Fruit fly (Drosophila melanogaster) Kc167 (cell line): ENCODE data around the gene TwdlT.

Experiments
- Myc ChIP-seq: fragments of >200 bp; optimal IDR thresholded peaks from 2 replicates; lab custom pipeline; 2017; ENCODE audit warnings: missing external identifiers
- Sin3A ChIP-seq: fragments of >200 bp; optimal IDR thresholded peaks from 2 replicates; lab custom pipeline; 2018; ENCODE audit warnings: missing external identifiers
- h ChIP-seq: fragments of >200 bp; optimal IDR thresholded peaks from 3 replicates; lab custom pipeline; 2018; ENCODE audit warnings: missing external identifiers
- insv ChIP-seq: fragments of >200 bp; optimal IDR thresholded peaks from 3 replicates; lab custom pipeline; 2018; ENCODE audit warnings: missing external identifiers
- psq ChIP-seq: fragments of >200 bp; optimal IDR thresholded peaks from 2 replicates; lab custom pipeline; 2017; ENCODE audit warnings: missing external identifiers
- ttk ChIP-seq: sonication (Bioruptor generic); optimal IDR thresholded peaks from 2 replicates; lab custom pipeline; 2017; ENCODE audit warnings: missing external identifiers

TwdlT gene

DNA sequence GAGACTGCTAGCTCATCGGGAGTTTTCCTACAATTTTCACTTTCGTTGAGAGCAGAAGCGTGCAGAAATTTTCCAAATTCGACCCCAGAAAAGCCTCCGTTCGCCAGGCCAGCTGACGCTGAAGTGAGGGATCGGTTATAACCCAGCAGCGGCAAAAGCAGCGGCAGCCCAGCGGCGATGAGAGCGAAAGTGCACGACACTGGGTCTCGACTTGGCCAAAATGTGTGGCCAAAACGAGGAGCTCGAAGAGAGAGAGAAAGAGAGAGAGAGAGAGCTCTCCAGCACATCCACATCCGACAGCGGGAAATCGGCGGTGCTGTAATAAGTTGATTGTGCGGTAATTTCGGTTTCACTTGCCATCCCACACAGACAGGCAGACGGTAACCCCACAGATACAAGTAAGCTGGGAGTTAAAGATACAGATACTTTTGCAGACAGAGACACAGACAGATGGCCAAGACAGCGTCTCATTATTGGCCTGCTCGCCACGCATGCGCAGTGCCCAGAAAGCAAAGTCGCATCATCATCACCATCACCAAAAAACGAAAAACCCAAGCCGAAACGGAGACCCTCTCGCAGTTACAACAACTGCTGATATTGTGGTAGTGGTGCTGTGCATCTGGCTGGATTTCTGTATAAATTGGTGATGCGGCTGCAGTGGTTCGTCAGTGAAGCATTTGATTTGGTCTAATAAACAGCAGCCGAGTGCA lies at the start of gene TwdlT:
Gene TwdlT (plus strand): TSS at position 660 of the 710 bp plus-strand sequence.
- no peak for TF ChIP-seq Sin3A (lab: Kevin White, UChicago)

DNA sequence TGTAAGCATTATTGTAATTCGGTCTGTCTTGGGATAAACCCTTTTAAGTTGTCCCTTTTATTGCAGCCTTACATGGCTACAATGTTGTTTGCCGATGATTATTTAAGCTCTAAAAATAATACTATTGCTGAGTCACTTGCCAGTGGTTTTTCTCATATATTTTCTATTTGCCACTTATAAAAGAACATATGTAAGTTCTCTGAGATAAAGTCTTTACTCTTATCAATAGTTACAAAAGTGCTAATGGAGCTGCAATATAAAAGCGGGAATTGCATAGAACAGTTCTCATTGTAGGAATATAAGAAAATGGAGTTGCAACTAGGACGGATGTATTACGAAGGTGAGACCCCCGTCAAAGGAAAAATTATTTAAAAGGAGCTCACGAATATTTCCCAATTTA lies 49.6 kb upstream of the TwdlT start, which contains the start of gene CG31077:
Gene CG31077 (plus strand): TSS at position 301 of the 400 bp plus-strand sequence.
- no peak for TF ChIP-seq ttk (lab: Kevin White, UChicago)
- no peak for TF ChIP-seq psq (lab: Kevin White, UChicago)
- no peak for TF ChIP-seq Myc (lab: Kevin White, UChicago)

DNA sequence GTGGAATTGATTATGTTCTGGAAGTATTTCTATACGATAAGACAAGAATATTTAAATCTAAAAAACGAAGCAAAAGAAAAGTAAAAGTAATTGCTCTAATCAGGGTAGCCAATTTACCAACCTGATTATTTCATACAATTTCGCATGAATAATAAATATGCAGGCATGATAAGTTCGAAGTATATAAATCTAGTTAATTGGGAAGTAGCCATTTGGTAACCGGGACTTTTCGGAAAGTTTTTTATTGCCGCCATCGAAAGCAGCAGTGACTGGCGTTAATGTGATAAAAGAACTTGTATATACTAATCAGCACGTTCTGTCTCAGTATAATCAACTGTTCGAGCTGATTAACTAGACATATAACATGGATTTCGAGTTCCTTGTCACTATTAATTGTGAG lies 46.2 kb upstream of the TwdlT start:
- no peak for TF ChIP-seq Sin3A (lab: Kevin White, UChicago)
- TF ChIP-seq h (lab: Kevin White, UChicago), result no peak
- no peak for TF ChIP-seq psq (lab: Kevin White, UChicago)
- no peak for TF ChIP-seq ttk (lab: Kevin White, UChicago)
- TF ChIP-seq Myc (lab: Kevin White, UChicago), result no peak
- no peak for TF ChIP-seq insv (lab: Kevin White, UChicago)

DNA sequence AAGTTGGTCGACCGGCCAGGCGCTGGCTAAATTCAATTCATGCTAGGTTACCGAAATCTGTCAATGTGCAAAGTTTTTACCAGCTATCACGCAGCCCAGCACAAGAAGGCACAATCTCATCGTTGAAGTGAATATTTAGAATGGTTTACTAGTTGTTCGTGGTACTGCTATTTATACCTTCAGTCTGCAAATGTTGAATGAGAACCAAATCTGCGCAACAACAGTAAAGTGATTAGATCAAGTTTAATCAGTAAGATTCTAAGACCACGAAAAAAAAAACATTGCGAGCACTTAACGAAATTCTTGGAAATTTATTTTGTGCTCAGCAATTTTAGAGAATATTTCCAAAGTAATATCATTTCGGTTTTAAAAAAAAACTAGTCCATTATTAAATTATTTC lies 43.7 kb upstream of the TwdlT start, which contains the start of gene CG6296:
Gene CG6296 (minus strand): TSS at position 132 of the 400 bp plus-strand sequence.
- no peak for TF ChIP-seq Myc (lab: Kevin White, UChicago)
- TF ChIP-seq Sin3A (lab: Kevin White, UChicago), result no peak
- TF ChIP-seq psq (lab: Kevin White, UChicago), result no peak
- TF ChIP-seq insv (lab: Kevin White, UChicago), result no peak
- TF ChIP-seq h (lab: Kevin White, UChicago), result no peak
- TF ChIP-seq ttk (lab: Kevin White, UChicago), result no peak

DNA sequence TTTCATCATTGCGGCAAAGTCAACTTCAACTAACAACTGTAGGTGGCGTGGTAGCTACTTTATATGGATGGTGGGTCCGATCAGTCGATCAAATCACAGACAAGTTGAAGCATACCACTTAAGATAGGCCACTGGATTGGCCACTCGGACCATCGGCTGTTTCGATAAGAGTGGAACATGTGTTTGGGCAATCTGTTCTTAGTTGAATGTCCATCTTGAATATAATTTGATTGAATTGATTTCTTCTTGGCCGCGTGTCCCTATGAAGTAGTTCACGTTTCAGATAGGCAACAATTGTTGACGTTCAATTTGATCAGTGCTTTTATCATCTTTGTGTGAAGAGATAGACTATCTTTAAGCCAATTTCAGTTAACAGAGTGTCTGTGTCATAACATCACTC lies 42.0 kb upstream of the TwdlT start, which contains the start of gene CG6295:
Gene CG6295 (minus strand): TSS at position 34 of the 400 bp plus-strand sequence.
- TF ChIP-seq insv (lab: Kevin White, UChicago) (no peak), Myc (lab: Kevin White, UChicago) (no peak)

DNA sequence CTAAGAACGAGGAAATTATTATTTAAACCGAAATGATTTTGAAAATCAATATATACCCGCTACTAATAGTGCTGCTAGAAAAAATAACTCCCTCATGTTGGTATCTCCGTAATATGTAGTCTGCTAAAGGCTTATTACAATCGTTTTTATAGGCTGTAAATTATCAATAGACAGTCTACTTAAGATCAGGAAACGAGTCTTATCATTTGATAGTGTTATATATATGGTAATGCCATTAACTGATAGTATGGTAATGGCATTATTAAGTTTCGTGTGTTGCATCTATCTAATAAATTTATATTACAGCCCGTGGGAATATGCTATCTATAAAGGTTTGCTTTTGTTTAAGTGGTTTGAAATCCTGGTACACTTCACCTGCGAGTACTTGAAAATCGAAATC lies 30.8 kb upstream of the TwdlT start, which contains the start of gene CG17192:
Gene CG17192 (minus strand): TSS at position 101 of the 400 bp plus-strand sequence.
- TF ChIP-seq Sin3A (lab: Kevin White, UChicago), result no peak
- TF ChIP-seq h (lab: Kevin White, UChicago), result no peak
- TF ChIP-seq psq (lab: Kevin White, UChicago), result no peak
- TF ChIP-seq ttk (lab: Kevin White, UChicago), result no peak
- TF ChIP-seq Myc (lab: Kevin White, UChicago), result no peak
- TF ChIP-seq insv (lab: Kevin White, UChicago), result no peak

DNA sequence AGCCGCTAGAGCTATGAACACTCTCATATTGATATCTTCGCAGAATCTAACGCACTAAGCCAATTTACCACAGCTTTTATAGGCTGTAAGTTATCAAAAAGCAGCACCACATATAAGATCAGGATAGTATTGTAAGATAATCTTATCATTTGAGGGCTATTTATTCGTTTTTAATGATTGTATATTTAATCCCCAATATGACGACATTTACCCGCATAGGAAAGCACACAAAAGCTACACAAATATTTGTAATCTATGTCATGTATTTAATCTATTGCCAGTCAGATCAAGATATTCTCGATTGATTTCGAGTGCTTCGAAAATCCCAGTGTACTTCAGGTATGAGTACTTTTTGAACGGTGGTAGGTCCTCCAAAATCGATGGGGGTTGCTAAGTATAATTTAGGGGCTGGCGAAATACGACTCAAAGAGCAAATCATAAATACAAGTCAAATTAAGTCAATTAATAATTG lies 29.3 kb upstream of the TwdlT start, which contains the start of gene CG17191:
Gene CG17191 (minus strand): TSS at position 51 of the 472 bp plus-strand sequence.
- TF ChIP-seq insv (lab: Kevin White, UChicago), result no peak
- TF ChIP-seq psq (lab: Kevin White, UChicago), result no peak
- TF ChIP-seq ttk (lab: Kevin White, UChicago), result no peak

DNA sequence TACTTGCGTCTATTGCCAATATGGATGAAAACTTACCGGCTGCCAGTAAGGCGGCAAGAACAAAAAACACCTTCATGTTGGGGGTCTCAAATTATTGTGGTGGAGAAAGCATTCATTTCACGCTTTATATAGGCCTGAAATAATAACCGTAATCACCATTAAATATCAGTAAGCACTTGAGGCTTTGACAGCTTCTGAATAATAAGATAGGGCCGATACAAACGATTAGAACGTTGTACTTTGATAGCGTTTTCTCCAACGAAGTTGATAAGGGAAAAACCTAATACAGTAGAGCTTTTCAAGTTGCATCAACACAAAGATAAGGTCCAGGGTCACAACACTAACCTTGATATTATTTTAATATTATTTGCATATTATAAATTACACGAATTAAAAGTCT lies 27.7 kb upstream of the TwdlT start, which contains the start of gene CG6283:
Gene CG6283 (minus strand): TSS at position 101 of the 400 bp plus-strand sequence.
- TF ChIP-seq insv (lab: Kevin White, UChicago), result no peak
- no peak for TF ChIP-seq h (lab: Kevin White, UChicago)
- no peak for TF ChIP-seq Myc (lab: Kevin White, UChicago)
- TF ChIP-seq psq (lab: Kevin White, UChicago), result no peak
- no peak for TF ChIP-seq Sin3A (lab: Kevin White, UChicago)
- TF ChIP-seq ttk (lab: Kevin White, UChicago), result no peak

DNA sequence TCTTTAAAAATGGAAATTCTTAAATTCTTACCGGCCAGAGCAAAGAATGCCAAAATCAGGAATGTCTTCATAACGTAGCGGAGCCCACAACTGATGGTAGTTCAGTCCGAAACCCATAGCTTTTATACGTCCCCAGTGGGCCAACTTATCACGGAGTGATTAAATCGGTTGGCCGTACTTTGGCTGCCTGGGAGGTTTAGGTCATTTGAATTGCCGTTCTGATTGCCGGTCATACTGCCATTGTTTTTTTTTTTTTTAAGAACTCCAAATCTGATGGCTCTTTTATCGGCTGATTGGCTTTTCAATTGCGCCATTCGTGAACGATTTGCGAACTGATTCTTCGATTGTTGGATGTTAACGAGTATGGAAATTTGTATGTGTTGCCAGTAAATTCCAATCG lies 25.9 kb upstream of the TwdlT start, which contains the start of gene CG6277:
Gene CG6277 (minus strand): TSS at position 101 of the 400 bp plus-strand sequence.
- no peak for TF ChIP-seq Myc (lab: Kevin White, UChicago)

DNA sequence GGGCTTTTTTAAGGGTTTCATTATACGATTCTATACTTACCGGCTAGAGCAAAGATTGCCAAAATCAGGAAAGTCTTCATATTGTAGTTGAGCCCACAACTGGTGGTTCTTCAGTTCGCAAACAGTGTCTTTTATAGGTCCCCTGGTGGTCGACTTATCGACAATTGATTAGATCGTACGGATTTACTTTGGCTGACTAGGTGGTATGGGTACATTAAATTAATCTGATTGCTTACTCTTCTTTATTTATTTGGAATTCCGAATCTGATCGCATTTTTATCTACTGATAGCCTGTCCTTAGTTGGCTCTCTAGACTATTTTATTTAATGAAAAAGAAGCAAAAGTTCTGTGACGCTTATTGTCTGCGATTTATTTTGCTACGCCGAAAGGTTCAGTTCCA lies 23.0 kb upstream of the TwdlT start, which contains the start of gene CG6271:
Gene CG6271 (minus strand): TSS at position 101 of the 400 bp plus-strand sequence.
- TF ChIP-seq insv (lab: Kevin White, UChicago) (no peak), ttk (lab: Kevin White, UChicago) (no peak), Myc (lab: Kevin White, UChicago) (no peak), h (lab: Kevin White, UChicago) (no peak), Sin3A (lab: Kevin White, UChicago) (no peak), psq (lab: Kevin White, UChicago) (no peak)

DNA sequence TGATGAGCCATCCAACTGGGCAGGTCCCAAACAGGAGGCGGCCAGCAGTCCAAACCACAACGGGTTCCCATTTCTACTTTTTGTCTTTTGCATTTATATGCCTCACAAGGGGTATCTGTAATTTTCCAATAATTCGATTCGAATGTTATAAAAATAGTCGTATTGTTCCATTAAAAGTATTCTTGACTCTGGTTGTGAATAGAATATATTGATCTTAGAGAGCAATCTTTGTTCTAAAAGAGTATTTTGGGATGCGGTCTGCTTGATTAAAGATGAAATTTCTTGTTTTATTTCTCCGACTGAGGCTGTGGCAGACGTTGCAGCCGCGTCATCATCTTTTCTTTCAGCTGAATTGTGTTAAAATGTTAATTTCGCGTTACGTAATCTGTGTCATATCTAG lies 15.1 kb upstream of the TwdlT start:
- TF ChIP-seq ttk (lab: Kevin White, UChicago) (no peak), Sin3A (lab: Kevin White, UChicago) (no peak), h (lab: Kevin White, UChicago) (no peak), insv (lab: Kevin White, UChicago) (no peak), psq (lab: Kevin White, UChicago) (no peak), Myc (lab: Kevin White, UChicago) (no peak)

DNA sequence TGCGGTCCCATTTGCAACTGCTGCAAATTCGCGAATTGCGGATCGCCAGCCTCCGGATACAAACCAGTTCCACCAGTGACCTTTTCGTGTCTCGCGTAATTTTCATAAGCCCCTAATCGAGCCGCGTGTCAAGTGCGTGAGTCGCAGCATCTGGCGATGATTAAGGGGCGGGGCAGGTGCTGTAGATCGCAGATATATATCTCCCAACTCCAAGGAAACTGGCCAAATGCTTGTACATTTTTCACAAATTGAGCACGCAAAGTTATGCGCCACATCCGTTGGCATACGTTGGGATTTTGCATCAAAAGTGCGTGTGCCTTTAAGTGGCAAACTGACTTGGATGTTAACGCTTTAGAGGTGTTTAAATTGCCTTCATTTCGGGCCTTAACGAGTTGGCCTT lies 9.0 kb upstream of the TwdlT start:
- TF ChIP-seq insv (lab: Kevin White, UChicago), result no peak
